Worm (Caenorhabditis elegans) whole organism, mixed stage, embryonic: Measurements from ENCODE around the gene F47B10.8.

Experiments used
- M03D4.4 ChIP-seq: sonication (generic microtip); optimal IDR thresholded peaks from 2 replicates; lab custom pipeline; 2017; ENCODE audit warnings: mild to moderate bottlenecking, missing genetic modification characterization, missing compliant biosample characterization
- bed-3 ChIP-seq: fragments of 200-800 bp; sonication (Bioruptor generic); optimal IDR thresholded peaks from 3 replicates; lab custom pipeline; 2018; ENCODE audit warnings: mild to moderate bottlenecking, missing genetic modification characterization, moderate library complexity, missing compliant biosample characterization
- blmp-1 ChIP-seq: fragments of 150-350 bp; optimal IDR thresholded peaks from 2 replicates; lab custom pipeline; 2014; ENCODE audit warnings: missing biosample characterization, missing genetic modification characterization
- ceh-43 ChIP-seq: fragments of 200-800 bp; sonication (Bioruptor generic); optimal IDR thresholded peaks from 2 replicates; lab custom pipeline; 2018; ENCODE audit warnings: mild to moderate bottlenecking, missing genetic modification characterization, moderate library complexity, missing compliant biosample characterization
- ces-1 ChIP-seq: fragments of 150-350 bp; optimal IDR thresholded peaks from 2 replicates; lab custom pipeline; 2014; ENCODE audit warnings: missing biosample characterization, missing genetic modification reagents, missing genetic modification characterization
- cnd-1 ChIP-seq: fragments of 200-800 bp; sonication (Bioruptor generic); optimal IDR thresholded peaks from 2 replicates; lab custom pipeline; 2018; ENCODE audit warnings: mild to moderate bottlenecking, missing genetic modification characterization, missing compliant biosample characterization
- drap-1 ChIP-seq: fragments of 200-800 bp; sonication (Bioruptor generic); optimal IDR thresholded peaks from 3 replicates; lab custom pipeline; 2018; ENCODE audit warnings: mild to moderate bottlenecking, missing genetic modification characterization, missing compliant biosample characterization
- elt-1 ChIP-seq: sonication (generic microtip); optimal IDR thresholded peaks from 2 replicates; lab custom pipeline; 2017; ENCODE audit warnings: missing genetic modification characterization, mild to moderate bottlenecking, missing compliant biosample characterization, antibody characterized with exemption, moderate library complexity, borderline replicate concordance; ENCODE audit not compliant: insufficient read depth
- elt-3 ChIP-seq: fragments of 150-350 bp; optimal IDR thresholded peaks from 2 replicates; lab custom pipeline; 2014; ENCODE audit warnings: missing biosample characterization, missing genetic modification characterization
- flh-1 ChIP-seq: fragments of 200-800 bp; sonication (Bioruptor generic); optimal IDR thresholded peaks from 2 replicates; lab custom pipeline; 2018; ENCODE audit warnings: mild to moderate bottlenecking, missing genetic modification characterization, moderate library complexity, missing compliant biosample characterization
- ham-2 ChIP-seq: fragments of 200-800 bp; sonication (Bioruptor generic); optimal IDR thresholded peaks from 2 replicates; lab custom pipeline; 2018; ENCODE audit warnings: mild to moderate bottlenecking, missing genetic modification characterization, missing compliant biosample characterization
- hlh-1 ChIP-seq: fragments of 150-350 bp; optimal IDR thresholded peaks from 2 replicates; lab custom pipeline; 2014; ENCODE audit warnings: missing biosample characterization, missing genetic modification reagents, missing genetic modification characterization
- lin-32 ChIP-seq: fragments of 200-800 bp; sonication (Bioruptor generic); optimal IDR thresholded peaks from 2 replicates; lab custom pipeline; 2018; ENCODE audit warnings: mild to moderate bottlenecking, missing genetic modification characterization, missing compliant biosample characterization
- lsy-2 ChIP-seq: fragments of 150-350 bp; optimal IDR thresholded peaks from 2 replicates; lab custom pipeline; 2014; ENCODE audit warnings: missing biosample characterization, missing genetic modification characterization
- mab-5 ChIP-seq: fragments of 150-350 bp; optimal IDR thresholded peaks from 2 replicates; lab custom pipeline; 2014; ENCODE audit warnings: missing biosample characterization, missing genetic modification characterization
- mep-1 ChIP-seq: fragments of 150-350 bp; optimal IDR thresholded peaks from 2 replicates; lab custom pipeline; 2017; ENCODE audit warnings: missing biosample characterization, missing genetic modification reagents, missing genetic modification characterization, inconsistent platforms
- mls-2 ChIP-seq: sonication (generic microtip); optimal IDR thresholded peaks from 2 replicates; lab custom pipeline; 2016; ENCODE audit warnings: mild to moderate bottlenecking, missing genetic modification characterization, moderate library complexity, missing compliant biosample characterization
- nhr-12 ChIP-seq: fragments of 150-350 bp; optimal IDR thresholded peaks from 2 replicates; lab custom pipeline; 2014; ENCODE audit warnings: missing biosample characterization, missing genetic modification characterization
- nhr-2 ChIP-seq: fragments of 150-350 bp; optimal IDR thresholded peaks from 2 replicates; lab custom pipeline; 2014; ENCODE audit warnings: missing biosample characterization, missing genetic modification characterization
- nhr-237 ChIP-seq: fragments of 150-350 bp; optimal IDR thresholded peaks from 2 replicates; lab custom pipeline; 2014; ENCODE audit warnings: missing biosample characterization, missing genetic modification characterization
- nhr-76 ChIP-seq: sonication (generic microtip); optimal IDR thresholded peaks from 2 replicates; lab custom pipeline; 2017; ENCODE audit warnings: missing biosample characterization, missing genetic modification characterization
- pha-4 ChIP-seq: fragments of 150-350 bp; optimal IDR thresholded peaks from 2 replicates; lab custom pipeline; 2018; ENCODE audit warnings: missing biosample characterization, missing genetic modification reagents, missing genetic modification characterization
- sem-2 ChIP-seq: fragments of 200-800 bp; sonication (Bioruptor generic); optimal IDR thresholded peaks from 2 replicates; lab custom pipeline; 2018; ENCODE audit warnings: mild to moderate bottlenecking, missing genetic modification characterization, missing compliant biosample characterization
- snpc-4 ChIP-seq: fragments of 150-350 bp; optimal IDR thresholded peaks from 2 replicates; lab custom pipeline; 2014; ENCODE audit warnings: missing biosample characterization, missing genetic modification characterization
- sptf-1 ChIP-seq: sonication (generic microtip); optimal IDR thresholded peaks from 2 replicates; lab custom pipeline; 2017; ENCODE audit warnings: mild to moderate bottlenecking, missing genetic modification characterization, moderate library complexity, missing compliant biosample characterization
- tbx-8 ChIP-seq: fragments of 200-800 bp; sonication (Bioruptor generic); optimal IDR thresholded peaks from 2 replicates; lab custom pipeline; 2018; ENCODE audit warnings: mild to moderate bottlenecking, missing genetic modification characterization, moderate library complexity, missing compliant biosample characterization
- unc-120 ChIP-seq: sonication (generic microtip); optimal IDR thresholded peaks from 2 replicates; lab custom pipeline; 2017; ENCODE audit warnings: missing genetic modification characterization, missing compliant biosample characterization; ENCODE audit not compliant: poor library complexity, severe bottlenecking
- unc-39 ChIP-seq: fragments of 150-350 bp; optimal IDR thresholded peaks from 2 replicates; lab custom pipeline; 2014; ENCODE audit warnings: missing biosample characterization, missing genetic modification characterization
- unc-62 ChIP-seq: fragments of 150-350 bp; optimal IDR thresholded peaks from 2 replicates; lab custom pipeline; 2014; ENCODE audit warnings: missing biosample characterization, missing genetic modification reagents, missing genetic modification characterization
- zip-8 ChIP-seq: fragments of 150-350 bp; optimal IDR thresholded peaks from 2 replicates; lab custom pipeline; 2014; ENCODE audit warnings: missing biosample characterization, missing genetic modification characterization
- ztf-11 ChIP-seq: fragments of 150-350 bp; optimal IDR thresholded peaks from 2 replicates; lab custom pipeline; 2014; ENCODE audit warnings: missing biosample characterization, missing genetic modification characterization

Gene F47B10.8

ce11 chrX:10933308-10934014 lies 22.8 kb upstream of the F47B10.8 start:
- no peak for TF ChIP-seq unc-39 (tag; lab: Kevin White, UChicago)
- TF ChIP-seq nhr-237: no peak
- peak; percentile 79 for TF ChIP-seq ces-1 (GFP tag; lab: Kevin White, UChicago)

- TF ChIP-seq zip-8 (tag; lab: Kevin White, UChicago): peak; percentile 88
- TF ChIP-seq unc-62 (GFP tag; lab: Kevin White, UChicago): peak; percentile 66
- peak; percentile 86 for TF ChIP-seq nhr-2
- TF ChIP-seq sem-2: no peak
- TF ChIP-seq mab-5 (tag; lab: Kevin White, UChicago): no peak
- TF ChIP-seq elt-1 (tag; lab: Kevin White, UChicago): peak; percentile 91
- TF ChIP-seq ham-2 (GFP tag; lab: Kevin White, UChicago): peak; percentile 32
These were observed 21.5 kb upstream of the F47B10.8 start for ce11 chrX:10932087-10932486.

ce11 chrX:10928948-10929563 lies 18.4 kb upstream of the F47B10.8 start, which contains the start of gene dgn-1:
TSS of gene dgn-1 (minus strand) at chrX:10928998.
- no peak for TF ChIP-seq bed-3
- no peak for TF ChIP-seq drap-1
- no peak for TF ChIP-seq nhr-12
- TF ChIP-seq snpc-4: no peak
- no peak for TF ChIP-seq cnd-1 (tag; lab: Kevin White, UChicago)
- no peak for TF ChIP-seq blmp-1 (tag; lab: Kevin White, UChicago)
- TF ChIP-seq flh-1 (GFP tag; lab: Kevin White, UChicago): no peak
- no peak for TF ChIP-seq unc-120
- no peak for TF ChIP-seq zip-8 (tag; lab: Kevin White, UChicago)
- no peak for TF ChIP-seq pha-4 (tag; lab: Kevin White, UChicago)
- no peak for TF ChIP-seq tbx-8
- no peak for TF ChIP-seq unc-62 (GFP tag; lab: Kevin White, UChicago)
- TF ChIP-seq nhr-237: no peak
- TF ChIP-seq ztf-11 (tag; lab: Kevin White, UChicago): no peak
- TF ChIP-seq M03D4.4 (tag; lab: Kevin White, UChicago): no peak
- no peak for TF ChIP-seq lin-32 (GFP tag; lab: Kevin White, UChicago)
- no peak for TF ChIP-seq sptf-1 (tag; lab: Kevin White, UChicago)
- TF ChIP-seq mep-1 (tag; lab: Kevin White, UChicago): no peak

ce11 chrX:10927136-10927535 lies 16.5 kb upstream of the F47B10.8 start:
- peak; percentile 68 for TF ChIP-seq lin-32 (GFP tag; lab: Kevin White, UChicago)
- peak; percentile 34 for TF ChIP-seq zip-8 (tag; lab: Kevin White, UChicago)
- TF ChIP-seq pha-4 (tag; lab: Kevin White, UChicago): no peak
- TF ChIP-seq cnd-1 (tag; lab: Kevin White, UChicago): no peak
- peak; percentile 57 for TF ChIP-seq nhr-2

- TF ChIP-seq nhr-2 (no peak), snpc-4 (no peak), mab-5 (tag; lab: Kevin White, UChicago) (no peak), ceh-43 (GFP tag; lab: Kevin White, UChicago) (no peak), elt-1 (tag; lab: Kevin White, UChicago) (no peak), zip-8 (tag; lab: Kevin White, UChicago) (no peak), elt-3 (no peak), nhr-76 (tag; lab: Kevin White, UChicago) (no peak), hlh-1 (tag; lab: Kevin White, UChicago) (no peak), cnd-1 (tag; lab: Kevin White, UChicago) (no peak), lsy-2 (tag; lab: Kevin White, UChicago) (no peak), mls-2 (tag; lab: Kevin White, UChicago) (no peak), blmp-1 (tag; lab: Kevin White, UChicago) (no peak)
These were observed 13.4 kb upstream of the F47B10.8 start for ce11 chrX:10924031-10924430.
